Fruit fly (Drosophila melanogaster) whole organism, embryonic: ENCODE measurements around the gene grass.

Source experiments
- BEAF-32 ChIP-seq: fragments of 200-800 bp; sonication (Bioruptor generic); optimal IDR thresholded peaks from 3 replicates; lab custom pipeline; 2017; ENCODE audit warnings: missing biosample characterization, missing genetic modification characterization, mild to moderate bottlenecking, moderate library complexity, missing genetic modification reagents
- CG10321 ChIP-seq: fragments of 200-800 bp; sonication (Bioruptor generic); IDR thresholded peaks from 2 replicates; pipeline ENCODE4 v1.3.6; 2022; ENCODE audit warnings: missing biosample characterization, missing genetic modification characterization
- CG12071 ChIP-seq: fragments of 200-800 bp; sonication (Bioruptor generic); optimal IDR thresholded peaks from 3 replicates; lab custom pipeline; 2018; ENCODE audit warnings: missing biosample characterization, mild to moderate bottlenecking, missing genetic modification characterization
- CG12769 ChIP-seq: fragments of 200-800 bp; sonication (Bioruptor generic); optimal IDR thresholded peaks from 2 replicates; lab custom pipeline; 2019; ENCODE audit warnings: missing biosample characterization, mild to moderate bottlenecking, missing genetic modification characterization, moderate library complexity
- CG13287 ChIP-seq: fragments of 200-800 bp; sonication (Bioruptor generic); IDR thresholded peaks from 2 replicates; pipeline ENCODE4 v1.3.6; 2022; ENCODE audit warnings: missing biosample characterization, missing genetic modification characterization; ENCODE audit not compliant: partially characterized antibody
- CG13894 ChIP-seq: fragments of 200-800 bp; sonication (Bioruptor generic); optimal IDR thresholded peaks from 3 replicates; lab custom pipeline; 2018; ENCODE audit warnings: missing biosample characterization, mild to moderate bottlenecking, missing genetic modification characterization, moderate library complexity
- CG15514 ChIP-seq: fragments of 200-800 bp; sonication (Bioruptor generic); optimal IDR thresholded peaks from 3 replicates; lab custom pipeline; 2017; ENCODE audit warnings: missing biosample characterization, missing genetic modification characterization, mild to moderate bottlenecking, moderate library complexity, missing genetic modification reagents
- CG1603 ChIP-seq: fragments of 200-800 bp; sonication (Bioruptor generic); optimal IDR thresholded peaks from 2 replicates; lab custom pipeline; 2019; ENCODE audit warnings: missing biosample characterization, mild to moderate bottlenecking, missing genetic modification characterization, moderate library complexity
- CG16863 ChIP-seq: fragments of 200-800 bp; sonication (Bioruptor generic); optimal IDR thresholded peaks from 3 replicates; lab custom pipeline; 2016; ENCODE audit warnings: missing biosample characterization, missing genetic modification characterization
- CG17612 ChIP-seq: fragments of 200-800 bp; sonication (Bioruptor generic); IDR thresholded peaks from 2 replicates; pipeline ENCODE4 v1.3.6; 2022; ENCODE audit warnings: missing biosample characterization, missing genetic modification characterization
- CG30431 ChIP-seq: fragments of 200-800 bp; sonication (Bioruptor generic); optimal IDR thresholded peaks from 2 replicates; lab custom pipeline; 2017; ENCODE audit warnings: missing biosample characterization, missing genetic modification characterization
- CG3065 ChIP-seq: fragments of 200-800 bp; sonication (Bioruptor generic); optimal IDR thresholded peaks from 2 replicates; lab custom pipeline; 2016; ENCODE audit warnings: missing biosample characterization, missing genetic modification characterization
- CG34422 ChIP-seq: fragments of 200-800 bp; sonication (Bioruptor generic); IDR thresholded peaks from 3 replicates; pipeline ENCODE4 v1.3.6; 2022; ENCODE audit warnings: missing biosample characterization, missing genetic modification characterization
- CG3847 ChIP-seq: fragments of 200-800 bp; sonication (Bioruptor generic); IDR thresholded peaks from 2 replicates; pipeline ENCODE4 v1.3.6; 2022; ENCODE audit warnings: missing biosample characterization, missing genetic modification characterization
- CG3995 ChIP-seq: fragments of 200-800 bp; sonication (Bioruptor generic); optimal IDR thresholded peaks from 3 replicates; lab custom pipeline; 2016; ENCODE audit warnings: missing biosample characterization, missing genetic modification characterization
- CG42726 ChIP-seq: fragments of 200-800 bp; sonication (Bioruptor generic); IDR thresholded peaks from 2 replicates; pipeline ENCODE4 v1.3.6; 2022; ENCODE audit warnings: missing biosample characterization, missing genetic modification characterization; ENCODE audit not compliant: partially characterized antibody
- CG6791 ChIP-seq: fragments of 200-800 bp; sonication (Bioruptor generic); IDR thresholded peaks from 3 replicates; pipeline ENCODE4 v1.3.6; 2022; ENCODE audit warnings: missing biosample characterization, missing genetic modification characterization; ENCODE audit not compliant: partially characterized antibody
- CG7786 ChIP-seq: fragments of 200-800 bp; sonication (Bioruptor generic); optimal IDR thresholded peaks from 2 replicates; lab custom pipeline; 2016; ENCODE audit warnings: missing biosample characterization, missing genetic modification characterization
- CG9797 ChIP-seq: fragments of 200-800 bp; sonication (Bioruptor generic); optimal IDR thresholded peaks from 3 replicates; lab custom pipeline; 2018; ENCODE audit warnings: missing biosample characterization, mild to moderate bottlenecking, missing genetic modification characterization
- CkIIα-i1 ChIP-seq: fragments of 200-800 bp; sonication (Bioruptor generic); IDR thresholded peaks from 2 replicates; pipeline ENCODE4 v1.3.6; 2022; ENCODE audit warnings: missing biosample characterization, missing genetic modification characterization
- Dad ChIP-seq: fragments of 200-800 bp; sonication (Bioruptor generic); optimal IDR thresholded peaks from 3 replicates; lab custom pipeline; 2016; ENCODE audit warnings: missing biosample characterization, missing genetic modification characterization
- Dp ChIP-seq: fragments of 200-800 bp; sonication (Bioruptor generic); optimal IDR thresholded peaks from 2 replicates; lab custom pipeline; 2018; ENCODE audit warnings: missing biosample characterization, mild to moderate bottlenecking, missing genetic modification characterization, moderate library complexity
- E2f1 ChIP-seq: fragments of 200-800 bp; sonication (Bioruptor generic); IDR thresholded peaks from 2 replicates; pipeline ENCODE4 v1.3.6; 2022; ENCODE audit warnings: missing biosample characterization, missing genetic modification characterization
- ERR ChIP-seq: fragments of 200-800 bp; sonication (Bioruptor generic); optimal IDR thresholded peaks from 2 replicates; lab custom pipeline; 2016; ENCODE audit warnings: missing biosample characterization, missing genetic modification characterization
- Ets97D ChIP-seq: fragments of 200-800 bp; sonication (Bioruptor generic); optimal IDR thresholded peaks from 3 replicates; lab custom pipeline; 2016; ENCODE audit warnings: missing biosample characterization, missing genetic modification characterization
- HmgD ChIP-seq: fragments of 200-800 bp; sonication (Bioruptor generic); optimal IDR thresholded peaks from 3 replicates; lab custom pipeline; 2016; ENCODE audit warnings: missing biosample characterization, missing genetic modification characterization
- Hmr ChIP-seq: fragments of 200-800 bp; sonication (Bioruptor generic); optimal IDR thresholded peaks from 3 replicates; lab custom pipeline; 2017; ENCODE audit warnings: mild to moderate bottlenecking, missing biosample characterization, missing genetic modification reagents, missing genetic modification characterization
- Lim3 ChIP-seq: fragments of 200-800 bp; sonication (Bioruptor generic); IDR thresholded peaks from 2 replicates; pipeline ENCODE4 v1.3.6; 2022; ENCODE audit warnings: missing biosample characterization, missing genetic modification characterization
- MBD-R2 ChIP-seq: fragments of 200-800 bp; sonication (Bioruptor generic); IDR thresholded peaks from 2 replicates; pipeline ENCODE4 v1.3.6; 2022; ENCODE audit warnings: missing biosample characterization, missing genetic modification characterization
- NFAT ChIP-seq: fragments of 200-800 bp; sonication (Bioruptor generic); IDR thresholded peaks from 2 replicates; pipeline ENCODE4 v1.3.6; 2022; ENCODE audit warnings: missing biosample characterization, missing genetic modification characterization
- Pdp1 ChIP-seq, 2 experiments: fragments of 200-800 bp; sonication (Bioruptor generic); optimal IDR thresholded peaks; 3 replicates each; lab custom pipeline; 2016; ENCODE audit warnings: missing biosample characterization in 2 of 2, missing genetic modification characterization in 2 of 2, mild to moderate bottlenecking in 1 of 2, moderate library complexity in 1 of 2
- Rfx ChIP-seq: fragments of 200-800 bp; sonication (Bioruptor generic); IDR thresholded peaks from 2 replicates; pipeline ENCODE4 v1.3.6; 2022; ENCODE audit warnings: missing biosample characterization, missing genetic modification characterization
- Spps ChIP-seq: fragments of 200-800 bp; sonication (Bioruptor generic); optimal IDR thresholded peaks from 2 replicates; lab custom pipeline; 2018; ENCODE audit warnings: missing biosample characterization, mild to moderate bottlenecking, missing genetic modification characterization
- Sry-δ ChIP-seq: fragments of 200-800 bp; sonication (Bioruptor generic); optimal IDR thresholded peaks from 2 replicates; lab custom pipeline; 2016; ENCODE audit warnings: missing biosample characterization, missing genetic modification characterization
- amos ChIP-seq: fragments of 200-800 bp; sonication (Bioruptor generic); IDR thresholded peaks from 2 replicates; pipeline ENCODE4 v1.3.6; 2022; ENCODE audit warnings: missing biosample characterization, missing genetic modification characterization; ENCODE audit not compliant: partially characterized antibody
- ase ChIP-seq: fragments of 200-800 bp; sonication (Bioruptor generic); IDR thresholded peaks from 3 replicates; pipeline ENCODE4 v1.3.6; 2022; ENCODE audit warnings: missing biosample characterization, missing genetic modification characterization
- ato ChIP-seq: fragments of 200-800 bp; sonication (Bioruptor generic); IDR thresholded peaks from 2 replicates; pipeline ENCODE4 v1.3.6; 2022; ENCODE audit warnings: missing biosample characterization, missing genetic modification characterization; ENCODE audit not compliant: partially characterized antibody
- crc ChIP-seq: fragments of 200-800 bp; sonication (Bioruptor generic); optimal IDR thresholded peaks from 2 replicates; lab custom pipeline; 2016; ENCODE audit warnings: missing biosample characterization, missing genetic modification characterization
- dpn ChIP-seq, 2 experiments: fragments of 200-800 bp; sonication (Bioruptor generic); optimal IDR thresholded peaks; 3 replicates each; lab custom pipeline; 2016; ENCODE audit warnings: missing biosample characterization in 2 of 2, missing genetic modification characterization in 2 of 2
- ems ChIP-seq: fragments of 200-800 bp; sonication (Bioruptor generic); optimal IDR thresholded peaks from 3 replicates; lab custom pipeline; 2016; ENCODE audit warnings: missing biosample characterization, missing genetic modification characterization
- fu2 ChIP-seq: fragments of 200-800 bp; sonication (Bioruptor generic); optimal IDR thresholded peaks from 2 replicates; lab custom pipeline; 2016; ENCODE audit warnings: missing biosample characterization, missing genetic modification characterization
- hbn ChIP-seq: fragments of 200-800 bp; sonication (Bioruptor generic); IDR thresholded peaks from 2 replicates; pipeline ENCODE4 v1.3.6; 2022; ENCODE audit warnings: missing biosample characterization, missing genetic modification characterization; ENCODE audit not compliant: partially characterized antibody
- her ChIP-seq: fragments of 200-800 bp; sonication (Bioruptor generic); optimal IDR thresholded peaks from 2 replicates; lab custom pipeline; 2016; ENCODE audit warnings: missing biosample characterization, missing genetic modification characterization
- pho ChIP-seq: fragments of 200-800 bp; sonication (Bioruptor generic); optimal IDR thresholded peaks from 2 replicates; lab custom pipeline; 2016; ENCODE audit warnings: missing biosample characterization, missing genetic modification characterization
- pzg ChIP-seq: fragments of 200-800 bp; sonication (Bioruptor generic); optimal IDR thresholded peaks from 3 replicates; lab custom pipeline; 2018; ENCODE audit warnings: missing biosample characterization, mild to moderate bottlenecking, missing genetic modification characterization, moderate library complexity
- slbo ChIP-seq: fragments of 200-800 bp; sonication (Bioruptor generic); IDR thresholded peaks from 2 replicates; pipeline ENCODE4 v1.3.6; 2022; ENCODE audit warnings: missing biosample characterization, missing genetic modification characterization
- sob ChIP-seq: fragments of 200-800 bp; sonication (Bioruptor generic); IDR thresholded peaks from 2 replicates; pipeline ENCODE4 v1.3.6; 2022; ENCODE audit warnings: missing biosample characterization, missing genetic modification characterization
- wdn ChIP-seq: fragments of 200-800 bp; sonication (Bioruptor generic); IDR thresholded peaks from 2 replicates; pipeline ENCODE4 v1.3.6; 2022; ENCODE audit warnings: missing biosample characterization, missing genetic modification characterization
- wor ChIP-seq: fragments of 200-800 bp; sonication (Bioruptor generic); IDR thresholded peaks from 2 replicates; pipeline ENCODE4 v1.3.6; 2022; ENCODE audit warnings: missing biosample characterization, missing genetic modification characterization

The grass gene

dm6 chr3R:27151516-27151823, 6.3 kb upstream of the grass start, which contains the start of gene Men-b (continued):
- TF ChIP-seq CG3995 (GFP tag; lab: Kevin White, UChicago) = peak; percentile 40
- peak; percentile 23 for TF ChIP-seq HmgD (GFP tag; lab: Kevin White, UChicago)
- peak; percentile 20 for TF ChIP-seq Dad
- peak; percentile 49 for TF ChIP-seq NFAT (GFP tag; lab: Robert Waterston, UW)
- peak; percentile 19; the same call in 1 of the 2 replicates for TF ChIP-seq CG3847 (GFP tag; lab: Robert Waterston, UW)
- peak; percentile 67; the same call in 2 of the 3 replicates for TF ChIP-seq CG6791
- TF ChIP-seq CG42726 (GFP tag; lab: Robert Waterston, UW) = peak; percentile 67; the same call in 1 of the 2 replicates
- TF ChIP-seq E2f1 = peak; percentile 17; the same call in 1 of the 2 replicates
- TF ChIP-seq ERR = peak; percentile 7
- peak; percentile 37; the same call in 1 of the 2 replicates for TF ChIP-seq slbo (GFP tag; lab: Robert Waterston, UW)
- TF ChIP-seq CG13894 (tag; lab: Kevin White, UChicago) = no peak
- peak; percentile 72 for TF ChIP-seq CG13287
- TF ChIP-seq CG9797 (GFP tag; lab: Kevin White, UChicago) = peak; percentile 82
- 0 out of 2 replicates have a peak, but pooled peaks have one; percentile 26 for TF ChIP-seq sob (GFP tag; lab: Robert Waterston, UW)
- TF ChIP-seq CG15514 = peak; percentile 76
- TF ChIP-seq CG10321 (GFP tag; lab: Robert Waterston, UW) = 0 out of 2 replicates have a peak, but pooled peaks have one; percentile 15
- peak; percentile 78 for TF ChIP-seq CG1603 (tag; lab: Kevin White, UChicago)
- no peak for TF ChIP-seq Spps (tag; lab: Kevin White, UChicago)
- peak; percentile 9 for TF ChIP-seq CG12769 (tag; lab: Kevin White, UChicago)
- peak; percentile 39 for TF ChIP-seq Rfx (GFP tag; lab: Robert Waterston, UW)
- TF ChIP-seq Hmr (GFP tag; lab: Kevin White, UChicago) = peak; percentile 25
- TF ChIP-seq Dp = peak; percentile 80
- TF ChIP-seq wdn = peak; percentile 21; the same call in 1 of the 2 replicates
- peak; percentile 99 for TF ChIP-seq pzg
- peak; percentile 8 for TF ChIP-seq Sry-δ (GFP tag; lab: Kevin White, UChicago)
- TF ChIP-seq her (GFP tag; lab: Kevin White, UChicago) = peak; percentile 12
- no peak for TF ChIP-seq ems (GFP tag; lab: Kevin White, UChicago)
- TF ChIP-seq amos = peak; percentile 53; the same call in 1 of the 2 replicates
- TF ChIP-seq CG30431 (GFP tag; lab: Kevin White, UChicago) = no peak
- peak in 1 of 2 experiments; percentile 6 for TF ChIP-seq Pdp1 (GFP tag; optimal IDR thresholded peaks at IDR 0.05; lab: Kevin White, UChicago)
- peak; percentile 11 for TF ChIP-seq BEAF-32 (GFP tag; lab: Kevin White, UChicago)
- peak; percentile 32; the same call in 1 of the 3 replicates for TF ChIP-seq CG34422 (GFP tag; lab: Robert Waterston, UW)
- TF ChIP-seq Ets97D (GFP tag; lab: Kevin White, UChicago) = peak; percentile 60
- TF ChIP-seq MBD-R2 (GFP tag; lab: Robert Waterston, UW) = peak; percentile 63
- 0 out of 2 replicates have a peak, but pooled peaks have one; percentile 7 for TF ChIP-seq ato (GFP tag; lab: Robert Waterston, UW)

- TF ChIP-seq pho (GFP tag; lab: Kevin White, UChicago) (peak; percentile 30), CG7786 (GFP tag; lab: Kevin White, UChicago) (peak; percentile 45), CG16863 (GFP tag; lab: Kevin White, UChicago) (peak; percentile 35), wor (GFP tag; lab: Robert Waterston, UW) (no peak), CkIIα-i1 (no peak), fu2 (GFP tag; lab: Kevin White, UChicago) (peak; percentile 37), E2f1 (peak; percentile 44; the same call in 1 of the 2 replicates), ase (GFP tag; lab: Robert Waterston, UW) (no peak), CG12071 (GFP tag; lab: Kevin White, UChicago) (peak; percentile 40), Lim3 (no peak), Hmr (GFP tag; lab: Kevin White, UChicago) (peak; percentile 58), CG3065 (GFP tag; lab: Kevin White, UChicago) (no peak), dpn (GFP tag; optimal IDR thresholded peaks at IDR 0.05; lab: Kevin White, UChicago) (peak in 1 of 2 experiments; percentile 29), hbn (GFP tag; lab: Robert Waterston, UW) (no peak), CG17612 (GFP tag; lab: Robert Waterston, UW) (no peak), crc (GFP tag; lab: Kevin White, UChicago) (no peak)
These were observed 5.4 kb upstream of the grass start for dm6 chr3R:27152129-27152968.
